Worm (Caenorhabditis elegans): ENCODE data around the gene C36H8.1.

- TF ChIP-seq tbx-37 (GFP tag; conservative IDR thresholded peaks at IDR 0.05): no peak
- TF ChIP-seq flt-1 (GFP tag; IDR thresholded peaks at IDR 0.05): no peak
- no peak for TF ChIP-seq B0310.2 (tag; optimal IDR thresholded peaks at IDR 0.05)
- TF ChIP-seq ama-1 (optimal IDR thresholded peaks at IDR 0.05): no peak
Measured at ce11 chrIV:12743680-12744079, 933 bp downstream of the C36H8.1 start.

All from whole organism, early embryonic.